Fruit fly (Drosophila melanogaster) whole organism, embryonic: ENCODE data around the gene CG43897.

Source experiments
- CG10209 ChIP-seq: fragments of 200-800 bp; sonication (Bioruptor generic); optimal IDR thresholded peaks from 3 replicates; lab custom pipeline; 2017; ENCODE audit warnings: missing biosample characterization, mild to moderate bottlenecking, missing genetic modification characterization, missing genetic modification reagents
- CG12391 ChIP-seq: fragments of 200-800 bp; sonication (Bioruptor generic); optimal IDR thresholded peaks from 3 replicates; lab custom pipeline; 2018; ENCODE audit warnings: missing biosample characterization, mild to moderate bottlenecking, missing genetic modification characterization, moderate library complexity
- CG14667 ChIP-seq: fragments of 200-800 bp; sonication (Bioruptor generic); IDR thresholded peaks from 2 replicates; pipeline ENCODE4 v1.3.6; 2022; ENCODE audit warnings: missing biosample characterization, missing genetic modification characterization
- CG15073 ChIP-seq: fragments of 200-800 bp; sonication (Bioruptor generic); optimal IDR thresholded peaks from 2 replicates; lab custom pipeline; 2016; ENCODE audit warnings: missing biosample characterization, missing genetic modification characterization
- CG16813 ChIP-seq: fragments of 200-800 bp; sonication (Bioruptor generic); IDR thresholded peaks from 3 replicates; pipeline ENCODE4 v1.3.6; 2022; ENCODE audit warnings: missing biosample characterization, missing genetic modification characterization; ENCODE audit not compliant: partially characterized antibody
- CG18262 ChIP-seq: fragments of 200-800 bp; optimal IDR thresholded peaks from 3 replicates; lab custom pipeline; 2019; ENCODE audit warnings: missing biosample characterization, mild to moderate bottlenecking, missing genetic modification characterization, moderate library complexity
- CG18476 ChIP-seq: fragments of 200-800 bp; sonication (Bioruptor generic); optimal IDR thresholded peaks from 2 replicates; lab custom pipeline; 2016; ENCODE audit warnings: missing biosample characterization, mild to moderate bottlenecking, missing genetic modification characterization
- CG2116 ChIP-seq: fragments of 200-800 bp; sonication (Bioruptor generic); optimal IDR thresholded peaks from 3 replicates; lab custom pipeline; 2018; ENCODE audit warnings: missing biosample characterization, mild to moderate bottlenecking, missing genetic modification characterization
- CG3281 ChIP-seq: fragments of 200-800 bp; sonication (Bioruptor generic); optimal IDR thresholded peaks from 3 replicates; lab custom pipeline; 2017; ENCODE audit warnings: missing biosample characterization, mild to moderate bottlenecking, missing genetic modification characterization
- CG34224 ChIP-seq: fragments of 200-800 bp; sonication (Bioruptor generic); IDR thresholded peaks from 3 replicates; pipeline ENCODE4 v1.3.6; 2022; ENCODE audit warnings: missing biosample characterization, missing genetic modification characterization; ENCODE audit not compliant: partially characterized antibody
- CG3847 ChIP-seq: fragments of 200-800 bp; sonication (Bioruptor generic); IDR thresholded peaks from 2 replicates; pipeline ENCODE4 v1.3.6; 2022; ENCODE audit warnings: missing biosample characterization, missing genetic modification characterization
- CG4328 ChIP-seq: fragments of 200-800 bp; sonication (Bioruptor generic); optimal IDR thresholded peaks from 3 replicates; lab custom pipeline; 2017; ENCODE audit warnings: missing biosample characterization, missing genetic modification reagents, missing genetic modification characterization
- CG4617 ChIP-seq: fragments of 200-800 bp; sonication (Bioruptor generic); optimal IDR thresholded peaks from 3 replicates; lab custom pipeline; 2016; ENCODE audit warnings: missing biosample characterization, missing genetic modification characterization, borderline replicate concordance
- CG4854 ChIP-seq: fragments of 200-800 bp; sonication (Bioruptor generic); optimal IDR thresholded peaks from 2 replicates; lab custom pipeline; 2016; ENCODE audit warnings: missing biosample characterization, missing genetic modification characterization, inconsistent platforms
- CG6254 ChIP-seq: fragments of 200-800 bp; sonication (Bioruptor generic); optimal IDR thresholded peaks from 3 replicates; lab custom pipeline; 2017; ENCODE audit warnings: mild to moderate bottlenecking, missing biosample characterization, missing genetic modification reagents, missing genetic modification characterization
- CG7928 ChIP-seq: fragments of 200-800 bp; sonication (Bioruptor generic); optimal IDR thresholded peaks from 2 replicates; lab custom pipeline; 2017; ENCODE audit warnings: missing biosample characterization, mild to moderate bottlenecking, missing genetic modification characterization
- CG8089 ChIP-seq: fragments of 200-800 bp; sonication (Bioruptor generic); optimal IDR thresholded peaks from 3 replicates; lab custom pipeline; 2016; ENCODE audit warnings: missing biosample characterization, missing genetic modification characterization
- CG9437 ChIP-seq: fragments of 200-800 bp; sonication (Bioruptor generic); optimal IDR thresholded peaks from 2 replicates; lab custom pipeline; 2018; ENCODE audit warnings: missing biosample characterization, mild to moderate bottlenecking, missing genetic modification characterization
- CG9609 ChIP-seq: fragments of 200-800 bp; sonication (Bioruptor generic); optimal IDR thresholded peaks from 3 replicates; lab custom pipeline; 2016; ENCODE audit warnings: missing biosample characterization, missing genetic modification characterization
- CG9797 ChIP-seq: fragments of 200-800 bp; sonication (Bioruptor generic); optimal IDR thresholded peaks from 3 replicates; lab custom pipeline; 2018; ENCODE audit warnings: missing biosample characterization, mild to moderate bottlenecking, missing genetic modification characterization
- Chrac-16 ChIP-seq: fragments of 200-800 bp; sonication (Bioruptor generic); optimal IDR thresholded peaks from 3 replicates; lab custom pipeline; 2016; ENCODE audit warnings: missing biosample characterization, missing genetic modification characterization
- CrebB ChIP-seq: fragments of 200-800 bp; sonication (Bioruptor generic); optimal IDR thresholded peaks from 3 replicates; lab custom pipeline; 2018; ENCODE audit warnings: missing biosample characterization, mild to moderate bottlenecking, missing genetic modification characterization
- H2.0 ChIP-seq: fragments of 200-800 bp; sonication (Bioruptor generic); IDR thresholded peaks from 2 replicates; pipeline ENCODE4 v1.3.6; 2022; ENCODE audit warnings: missing biosample characterization, missing genetic modification characterization
- Hr3 ChIP-seq: fragments of 200-800 bp; sonication (Bioruptor generic); optimal IDR thresholded peaks from 3 replicates; lab custom pipeline; 2016; ENCODE audit warnings: missing biosample characterization, missing genetic modification characterization
- Max ChIP-seq: fragments of 200-800 bp; sonication (Bioruptor generic); optimal IDR thresholded peaks from 2 replicates; lab custom pipeline; 2016; ENCODE audit warnings: missing biosample characterization, mild to moderate bottlenecking, missing genetic modification characterization
- NC2β ChIP-seq: fragments of 200-800 bp; sonication (Bioruptor generic); optimal IDR thresholded peaks from 2 replicates; lab custom pipeline; 2016; ENCODE audit warnings: missing biosample characterization, missing genetic modification characterization
- Sox102F ChIP-seq: fragments of 200-800 bp; sonication (Bioruptor generic); optimal IDR thresholded peaks from 2 replicates; lab custom pipeline; 2018; ENCODE audit warnings: missing biosample characterization, mild to moderate bottlenecking, missing genetic modification characterization, moderate library complexity
- bcd ChIP-seq: fragments of 200-800 bp; sonication (Bioruptor generic); optimal IDR thresholded peaks from 2 replicates; lab custom pipeline; 2017; ENCODE audit warnings: missing biosample characterization, mild to moderate bottlenecking, missing genetic modification characterization
- bigmax ChIP-seq: fragments of 200-800 bp; sonication (Bioruptor generic); optimal IDR thresholded peaks from 2 replicates; lab custom pipeline; 2018; ENCODE audit warnings: missing biosample characterization, mild to moderate bottlenecking, missing genetic modification characterization
- cg ChIP-seq: fragments of 200-800 bp; sonication (Bioruptor generic); optimal IDR thresholded peaks from 3 replicates; lab custom pipeline; 2019; ENCODE audit warnings: missing biosample characterization, mild to moderate bottlenecking, missing genetic modification characterization, moderate library complexity
- cwo ChIP-seq: fragments of 200-800 bp; sonication (Bioruptor generic); optimal IDR thresholded peaks from 3 replicates; lab custom pipeline; 2017; ENCODE audit warnings: missing biosample characterization, missing genetic modification characterization, mild to moderate bottlenecking, moderate library complexity, missing genetic modification reagents
- emc ChIP-seq: fragments of 200-800 bp; sonication (Bioruptor generic); optimal IDR thresholded peaks from 2 replicates; lab custom pipeline; 2016; ENCODE audit warnings: missing biosample characterization, missing genetic modification characterization
- gcm ChIP-seq: fragments of 200-800 bp; sonication (Bioruptor generic); optimal IDR thresholded peaks from 2 replicates; lab custom pipeline; 2019; ENCODE audit warnings: missing biosample characterization, mild to moderate bottlenecking, missing genetic modification characterization, moderate library complexity
- lov ChIP-seq, 2 experiments: fragments of 200-800 bp in 1 of 2; fragments of >200 bp in 1 of 2; sonication (Bioruptor generic) in 1 of 2; IDR thresholded peaks in 1 of 2; optimal IDR thresholded peaks in 1 of 2; 2 replicates in 1 of 2; 3 replicates in 1 of 2; pipeline versions ENCODE4 v1.3.6 to Lab custom; 2017 to 2022; ENCODE audit warnings: missing biosample characterization in 1 of 2, missing genetic modification characterization in 1 of 2
- nmo ChIP-seq: fragments of 200-800 bp; sonication (Bioruptor generic); optimal IDR thresholded peaks from 2 replicates; lab custom pipeline; 2018; ENCODE audit warnings: missing biosample characterization, mild to moderate bottlenecking, missing genetic modification characterization, moderate library complexity
- nom ChIP-seq: fragments of 200-800 bp; sonication (Bioruptor generic); optimal IDR thresholded peaks from 2 replicates; lab custom pipeline; 2017; ENCODE audit warnings: missing biosample characterization, missing genetic modification characterization, mild to moderate bottlenecking, moderate library complexity, missing genetic modification reagents
- odd ChIP-seq: fragments of 200-800 bp; sonication (Bioruptor generic); optimal IDR thresholded peaks from 2 replicates; lab custom pipeline; 2017; ENCODE audit warnings: missing biosample characterization, mild to moderate bottlenecking, missing genetic modification characterization
- pan ChIP-seq, 4 experiments: fragments of >200 bp in 3 of 4; fragments of 200-800 bp in 1 of 4; sonication (Bioruptor generic) in 1 of 4; optimal IDR thresholded peaks in 3 of 4; IDR thresholded peaks in 1 of 4; 2 replicates each; pipeline versions ENCODE4 v1.3.6 to Lab custom; 2017 to 2022; ENCODE audit warnings: missing biosample characterization in 2 of 4, missing genetic modification characterization in 2 of 4, mixed read lengths in 1 of 4
- phol ChIP-seq: fragments of 200-800 bp; sonication (Bioruptor generic); optimal IDR thresholded peaks from 3 replicates; lab custom pipeline; 2018; ENCODE audit warnings: missing biosample characterization, mild to moderate bottlenecking, missing genetic modification characterization, moderate library complexity
- sens-2 ChIP-seq: fragments of 200-800 bp; sonication (Bioruptor generic); IDR thresholded peaks from 2 replicates; pipeline ENCODE4 v1.3.6; 2022; ENCODE audit warnings: missing biosample characterization, missing genetic modification characterization
- sr ChIP-seq: fragments of 200-800 bp; sonication (Bioruptor generic); IDR thresholded peaks from 3 replicates; pipeline ENCODE4 v1.3.6; 2022; ENCODE audit warnings: missing biosample characterization, missing genetic modification characterization
- ssp ChIP-seq: fragments of 200-800 bp; sonication (Bioruptor generic); IDR thresholded peaks from 2 replicates; pipeline ENCODE4 v1.3.6; 2022; ENCODE audit warnings: missing biosample characterization, missing genetic modification characterization
- tgo ChIP-seq: fragments of 200-800 bp; sonication (Bioruptor generic); IDR thresholded peaks from 3 replicates; pipeline ENCODE4 v1.3.6; 2022; ENCODE audit warnings: missing biosample characterization, missing genetic modification characterization
- tin ChIP-seq: fragments of 200-800 bp; sonication (Bioruptor generic); optimal IDR thresholded peaks from 3 replicates; lab custom pipeline; 2016; ENCODE audit warnings: missing biosample characterization, missing genetic modification characterization
- twi ChIP-seq: fragments of 200-800 bp; optimal IDR thresholded peaks from 2 replicates; lab custom pipeline; 2019; ENCODE audit warnings: missing biosample characterization, mild to moderate bottlenecking, missing genetic modification characterization, moderate library complexity
- wdn ChIP-seq: fragments of 200-800 bp; sonication (Bioruptor generic); IDR thresholded peaks from 2 replicates; pipeline ENCODE4 v1.3.6; 2022; ENCODE audit warnings: missing biosample characterization, missing genetic modification characterization
- z ChIP-seq: fragments of 200-800 bp; sonication (Bioruptor generic); IDR thresholded peaks from 3 replicates; pipeline ENCODE4 v1.3.6; 2022; ENCODE audit warnings: missing biosample characterization, missing genetic modification characterization

The CG43897 gene

dm6 chr3L:9854583-9855519 lies 41.2 kb downstream of the CG43897 start, which contains the start of gene RasGAP1 (continued):
- TF ChIP-seq CG9437 (GFP tag; lab: Kevin White, UChicago): peak; percentile 2
- TF ChIP-seq CG34224: 0 out of 3 replicates have a peak, but pooled peaks have one; percentile 16
- no peak for TF ChIP-seq CG7928 (GFP tag; lab: Kevin White, UChicago)
- peak; percentile 80 for TF ChIP-seq phol
- no peak for TF ChIP-seq CG18476 (GFP tag; lab: Kevin White, UChicago)
- TF ChIP-seq CG4617 (GFP tag; lab: Kevin White, UChicago): peak; percentile 91
- TF ChIP-seq pan (optimal IDR thresholded peaks at IDR 0.05; lab: Kevin White, UChicago): no peak
- no peak for TF ChIP-seq pan (GFP tag; optimal IDR thresholded peaks at IDR 0.05 in 1 of 2, IDR thresholded peaks at IDR 0.05 in 1 of 2)
- no peak for TF ChIP-seq Sox102F (GFP tag; lab: Kevin White, UChicago)
- TF ChIP-seq emc (GFP tag; lab: Kevin White, UChicago): no peak
- 0 out of 2 replicates have a peak, but pooled peaks have one; percentile 15 for TF ChIP-seq sens-2 (GFP tag; lab: Robert Waterston, UW)
- TF ChIP-seq CrebB (tag; lab: Kevin White, UChicago): no peak
- no peak for TF ChIP-seq nom (GFP tag; lab: Kevin White, UChicago)
- TF ChIP-seq CG3281 (GFP tag; lab: Kevin White, UChicago): no peak
- TF ChIP-seq NC2β (GFP tag; lab: Kevin White, UChicago): no peak
- no peak for TF ChIP-seq Chrac-16 (GFP tag; lab: Kevin White, UChicago)
- TF ChIP-seq wdn (GFP tag; lab: Robert Waterston, UW): no peak
- TF ChIP-seq CG8089 (GFP tag; lab: Kevin White, UChicago): no peak
- TF ChIP-seq bcd: no peak
- TF ChIP-seq CG10209 (GFP tag; lab: Kevin White, UChicago): no peak
- peak; percentile 85 for TF ChIP-seq CG9797 (GFP tag; lab: Kevin White, UChicago)
- TF ChIP-seq tgo (GFP tag; lab: Robert Waterston, UW): no peak
- no peak for TF ChIP-seq bigmax
- TF ChIP-seq CG4328 (GFP tag; lab: Kevin White, UChicago): no peak
- TF ChIP-seq Hr3 (GFP tag; lab: Kevin White, UChicago): no peak
- peak; percentile 16 for TF ChIP-seq Max (GFP tag; lab: Kevin White, UChicago)
- no peak for TF ChIP-seq gcm
- TF ChIP-seq CG12391: no peak
- no peak for TF ChIP-seq CG4854
- peak; percentile 17 for TF ChIP-seq nmo (GFP tag; lab: Kevin White, UChicago)
- no peak for TF ChIP-seq cwo (GFP tag; lab: Kevin White, UChicago)
- TF ChIP-seq H2.0 (GFP tag; lab: Robert Waterston, UW): no peak
- TF ChIP-seq z: 0 out of 3 replicates have a peak, but pooled peaks have one; percentile 36
- peak; percentile 40; the same call in 1 of the 3 replicates for TF ChIP-seq CG16813
- no peak for TF ChIP-seq CG9609 (GFP tag; lab: Kevin White, UChicago)
- peak; percentile 13 for TF ChIP-seq CG6254
- TF ChIP-seq lov (optimal IDR thresholded peaks at IDR 0.05; lab: Kevin White, UChicago): no peak
- no peak for TF ChIP-seq lov (GFP tag; IDR thresholded peaks at IDR 0.05; lab: Robert Waterston, UW)
- no peak for TF ChIP-seq CG18262 (tag; lab: Kevin White, UChicago)
- TF ChIP-seq odd (GFP tag; lab: Kevin White, UChicago): no peak
- no peak for TF ChIP-seq CG14667 (GFP tag; lab: Robert Waterston, UW)
- no peak for TF ChIP-seq CG15073 (GFP tag; lab: Kevin White, UChicago)
- TF ChIP-seq twi (tag; lab: Kevin White, UChicago): no peak
- peak; percentile 26; the same call in 1 of the 2 replicates for TF ChIP-seq ssp (GFP tag; lab: Robert Waterston, UW)
- TF ChIP-seq CG3847: no peak
- TF ChIP-seq tin (GFP tag; lab: Kevin White, UChicago): no peak
- TF ChIP-seq CG2116 (GFP tag; lab: Kevin White, UChicago): peak; percentile 95
- TF ChIP-seq sr (GFP tag; lab: Robert Waterston, UW): 0 out of 3 replicates have a peak, but pooled peaks have one; percentile 16
- TF ChIP-seq cg (GFP tag; lab: Kevin White, UChicago): no peak
